Worm (Caenorhabditis elegans): ENCODE measurements around the gene srab-24.

DNA sequence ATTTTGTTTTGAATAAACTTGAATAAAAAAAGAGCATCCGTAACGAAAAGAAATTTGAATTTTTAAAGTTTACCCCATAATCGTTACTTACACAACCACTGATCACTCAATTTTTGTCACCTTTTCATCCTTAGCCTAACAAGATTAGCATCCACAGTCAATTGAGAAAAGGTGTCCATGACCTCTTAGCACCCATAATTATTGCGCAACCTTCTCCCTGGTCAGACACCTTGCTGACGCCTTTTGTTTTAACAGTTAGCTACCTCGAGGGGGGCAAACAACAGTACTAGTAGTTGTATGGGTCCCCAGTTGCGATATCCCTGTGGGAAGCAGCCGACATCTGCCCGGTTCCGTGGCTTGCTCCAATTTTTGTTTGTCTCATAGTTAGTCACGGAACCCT is 47.0 kb upstream of the srab-24 start:
- no peak for TF ChIP-seq flt-1 (GFP tag; IDR thresholded peaks at IDR 0.05)
- TF ChIP-seq hmbx-1 (tag; optimal IDR thresholded peaks at IDR 0.05) = no peak
- TF ChIP-seq ceh-13 (GFP tag; optimal IDR thresholded peaks at IDR 0.05) = no peak
- TF ChIP-seq ama-1 (optimal IDR thresholded peaks at IDR 0.05) = no peak
- no peak for TF ChIP-seq ets-7 (tag; optimal IDR thresholded peaks at IDR 0.05)
- TF ChIP-seq tbx-11 (GFP tag; IDR thresholded peaks at IDR 0.05) = no peak
- no peak for TF ChIP-seq B0310.2 (tag; optimal IDR thresholded peaks at IDR 0.05)
- TF ChIP-seq sea-1 (GFP tag; conservative IDR thresholded peaks at IDR 0.05) = no peak
- no peak for TF ChIP-seq aly-1 (tag; optimal IDR thresholded peaks at IDR 0.05)
- no peak for TF ChIP-seq F13C5.2 (tag; optimal IDR thresholded peaks at IDR 0.05)
- TF ChIP-seq pes-1 (GFP tag; IDR thresholded peaks at IDR 0.05) = no peak
